Worm (Caenorhabditis elegans) whole organism, midembryonic: ENCODE measurements around the gene Y39E4B.10.

ENCODE experiments used
- T22C8.4 ChIP-seq: fragments of 200-800 bp; sonication (Bioruptor generic); IDR thresholded peaks from 2 replicates; pipeline ENCODE4 v1.3.6; 2022; ENCODE audit warnings: missing genetic modification characterization, missing compliant biosample characterization
- flt-1 ChIP-seq: fragments of 200-800 bp; sonication (Bioruptor generic); IDR thresholded peaks from 2 replicates; pipeline ENCODE4 v1.3.6; 2022; ENCODE audit warnings: missing genetic modification characterization, missing compliant biosample characterization
- klf-2 ChIP-seq: fragments of 200-800 bp; sonication (Bioruptor generic); conservative IDR thresholded peaks from 2 replicates; pipeline ENCODE4 v1.3.6; 2022; ENCODE audit warnings: missing genetic modification reagents, missing genetic modification characterization, missing compliant biosample characterization
- tab-1 ChIP-seq: fragments of 200-800 bp; sonication (Bioruptor generic); IDR thresholded peaks from 2 replicates; pipeline ENCODE4 v1.3.6; 2022; ENCODE audit warnings: missing genetic modification characterization, missing compliant biosample characterization
- ztf-23 ChIP-seq: fragments of 200-800 bp; sonication (Bioruptor generic); IDR thresholded peaks from 2 replicates; pipeline ENCODE4 v1.3.6; 2022; ENCODE audit warnings: missing genetic modification reagents, missing genetic modification characterization, missing compliant biosample characterization
- ztf-29 ChIP-seq: fragments of 200-800 bp; sonication (Bioruptor generic); IDR thresholded peaks from 2 replicates; pipeline ENCODE4 v1.3.6; 2022; ENCODE audit warnings: missing genetic modification reagents, missing genetic modification characterization, missing compliant biosample characterization

- no peak for TF ChIP-seq flt-1
- no peak for TF ChIP-seq ztf-29
- TF ChIP-seq ztf-23 = no peak
- TF ChIP-seq T22C8.4 (GFP tag; lab: Robert Waterston, UW) = no peak
- TF ChIP-seq klf-2 (GFP tag; lab: Robert Waterston, UW) = no peak
- TF ChIP-seq tab-1 (GFP tag; lab: Robert Waterston, UW) = no peak
Observed at ce11 chrIII:13118460-13118859, 34.2 kb downstream of the Y39E4B.10 start.
